Worm (Caenorhabditis elegans): ENCODE data around the gene ctf-4.

ctf-4 gene

ce11 chrV:10970930-10971329, 5.6 kb upstream of the ctf-4 start:
- no peak for TF ChIP-seq Y105C5A.15 (GFP tag; IDR thresholded peaks at IDR 0.05)
- no peak for TF ChIP-seq F26F4.8 (GFP tag; conservative IDR thresholded peaks at IDR 0.05)
- no peak for TF ChIP-seq Y5F2A.4 (GFP tag; optimal IDR thresholded peaks at IDR 0.05)
- no peak for TF ChIP-seq egl-43 (GFP tag; IDR thresholded peaks at IDR 0.05)
- TF ChIP-seq nhr-41 (GFP tag; IDR thresholded peaks at IDR 0.05): no peak
- TF ChIP-seq fos-1 (tag; optimal IDR thresholded peaks at IDR 0.05): no peak
- TF ChIP-seq lsy-2 (tag; optimal IDR thresholded peaks at IDR 0.05): no peak
- no peak for TF ChIP-seq lin-38 (GFP tag; IDR thresholded peaks at IDR 0.05)
- TF ChIP-seq spr-3 (GFP tag; optimal IDR thresholded peaks at IDR 0.05): no peak
- TF ChIP-seq aly-2 (tag; optimal IDR thresholded peaks at IDR 0.05): no peak
- no peak for TF ChIP-seq nhr-237 (tag; optimal IDR thresholded peaks at IDR 0.05)
- no peak for TF ChIP-seq saeg-2 (GFP tag; IDR thresholded peaks at IDR 0.05)
- TF ChIP-seq nhr-10 (tag; optimal IDR thresholded peaks at IDR 0.05): no peak
- TF ChIP-seq tra-1 (GFP tag; IDR thresholded peaks at IDR 0.05): no peak
- TF ChIP-seq zfp-2 (tag; optimal IDR thresholded peaks at IDR 0.05): no peak
- no peak for TF ChIP-seq madf-9 (GFP tag; conservative IDR thresholded peaks at IDR 0.05)
- TF ChIP-seq hif-1 (tag; optimal IDR thresholded peaks at IDR 0.05): no peak
- no peak for TF ChIP-seq dpl-1 (GFP tag; optimal IDR thresholded peaks at IDR 0.05)
- TF ChIP-seq mdl-1 (tag; optimal IDR thresholded peaks at IDR 0.05): no peak
- no peak for TF ChIP-seq ceh-20 (GFP tag; IDR thresholded peaks at IDR 0.05)

ce11 chrV:10970070-10970469, 4.7 kb upstream of the ctf-4 start, which contains the start of gene F17C11.22:
Gene F17C11.22 (minus strand): TSS chrV:10970170.
- no peak for TF ChIP-seq F37D6.2 (tag; optimal IDR thresholded peaks at IDR 0.05)
- no peak for TF ChIP-seq mes-2 (tag; optimal IDR thresholded peaks at IDR 0.05; ENCODE audit: poor library complexity, severe bottlenecking)
- TF ChIP-seq unc-62 (GFP tag; optimal IDR thresholded peaks at IDR 0.05 in 1 of 2): no peak
- TF ChIP-seq unc-62 (tag; optimal IDR thresholded peaks at IDR 0.05): no peak
- no peak for TF ChIP-seq dpl-1 (GFP tag; optimal IDR thresholded peaks at IDR 0.05)
- no peak for TF ChIP-seq saeg-2 (GFP tag; IDR thresholded peaks at IDR 0.05)
- no peak for TF ChIP-seq ama-1 (optimal IDR thresholded peaks at IDR 0.05)
- TF ChIP-seq spr-3 (GFP tag; optimal IDR thresholded peaks at IDR 0.05): no peak
- TF ChIP-seq nhr-41 (GFP tag; IDR thresholded peaks at IDR 0.05): no peak
- TF ChIP-seq rbr-2 (tag; optimal IDR thresholded peaks at IDR 0.05): no peak
- TF ChIP-seq mxl-2 (GFP tag; conservative IDR thresholded peaks at IDR 0.05): no peak
- no peak for TF ChIP-seq hmg-1.1 (GFP tag; IDR thresholded peaks at IDR 0.05)
- TF ChIP-seq nhr-77 (tag; optimal IDR thresholded peaks at IDR 0.05): no peak
- TF ChIP-seq zip-11 (GFP tag; IDR thresholded peaks at IDR 0.05): no peak
- no peak for TF ChIP-seq ctbp-1 (GFP tag; IDR thresholded peaks at IDR 0.05)
- no peak for TF ChIP-seq ZK546.5 (tag; optimal IDR thresholded peaks at IDR 0.05)
- TF ChIP-seq arid-1 (GFP tag; conservative IDR thresholded peaks at IDR 0.05): no peak
- TF ChIP-seq nhr-25 (tag; optimal IDR thresholded peaks at IDR 0.05; ENCODE audit: borderline replicate concordance, insufficient read depth): no peak
- no peak for TF ChIP-seq lim-7 (GFP tag; IDR thresholded peaks at IDR 0.05)
- no peak for TF ChIP-seq php-3 (GFP tag; IDR thresholded peaks at IDR 0.05)
- TF ChIP-seq pqm-1 (tag; optimal IDR thresholded peaks at IDR 0.05): no peak

- no peak for TF ChIP-seq snpc-1.2 (GFP tag; IDR thresholded peaks at IDR 0.05)
- TF ChIP-seq F49E8.2 (tag; optimal IDR thresholded peaks at IDR 0.05; ENCODE audit: borderline replicate concordance): peak; percentile 32
- no peak for TF ChIP-seq lin-15B (tag; optimal IDR thresholded peaks at IDR 0.05)
- TF ChIP-seq unc-130 (GFP tag; optimal IDR thresholded peaks at IDR 0.05): no peak
- TF ChIP-seq dmd-8 (GFP tag; IDR thresholded peaks at IDR 0.05): no peak
- no peak for TF ChIP-seq dmd-9 (GFP tag; IDR thresholded peaks at IDR 0.05)
- peak; percentile 89 for TF ChIP-seq tra-1 (GFP tag; IDR thresholded peaks at IDR 0.05)
- TF ChIP-seq ceh-20 (GFP tag; IDR thresholded peaks at IDR 0.05): 0 out of 2 replicates have a peak, but pooled peaks have one; percentile 14
- TF ChIP-seq madf-5 (GFP tag; IDR thresholded peaks at IDR 0.05): 0 out of 4 replicates have a peak, but pooled peaks of 1 of the 2 experiments have one; percentile 39
- peak; percentile 60 for TF ChIP-seq nhr-48 (tag; optimal IDR thresholded peaks at IDR 0.05)
- TF ChIP-seq nhr-77 (tag; optimal IDR thresholded peaks at IDR 0.05): no peak
- TF ChIP-seq ceh-44 (GFP tag; IDR thresholded peaks at IDR 0.05): no peak
- no peak for TF ChIP-seq attf-4 (tag; optimal IDR thresholded peaks at IDR 0.05)
- TF ChIP-seq T20F7.1 (GFP tag; optimal IDR thresholded peaks at IDR 0.05): peak; percentile 67
- TF ChIP-seq hlh-11 (tag; optimal IDR thresholded peaks at IDR 0.05): peak; percentile 74
Observed at ce11 chrV:10967594-10968273, 2.4 kb upstream of the ctf-4 start.

Data from whole organism, L4 larva.